Worm (Caenorhabditis elegans) whole organism, L4 larva: Measurements from ENCODE around the gene col-126.

Experiments
- F10B5.3 ChIP-seq: sonication (generic microtip); optimal IDR thresholded peaks from 2 replicates; lab custom pipeline; 2016; ENCODE audit warnings: mild to moderate bottlenecking, missing genetic modification characterization, missing compliant biosample characterization
- T20F7.1 ChIP-seq: fragments of 200-800 bp; sonication (Bioruptor generic); optimal IDR thresholded peaks from 2 replicates; lab custom pipeline; 2018; ENCODE audit warnings: mild to moderate bottlenecking, missing genetic modification characterization, missing compliant biosample characterization
- T26A8.4 ChIP-seq: fragments of 200-800 bp; sonication (Bioruptor generic); IDR thresholded peaks from 2 replicates; pipeline ENCODE4 v1.3.6; 2022; ENCODE audit warnings: missing genetic modification characterization, missing compliant biosample characterization
- Y48G9A.11 ChIP-seq: fragments of 200-800 bp; sonication (Bioruptor generic); IDR thresholded peaks from 2 replicates; pipeline ENCODE4 v1.3.6; 2022; ENCODE audit warnings: missing genetic modification reagents, missing genetic modification characterization, missing compliant biosample characterization
- Y5F2A.4 ChIP-seq: fragments of 200-800 bp; sonication (Bioruptor generic); optimal IDR thresholded peaks from 2 replicates; lab custom pipeline; 2018; ENCODE audit warnings: mild to moderate bottlenecking, missing genetic modification characterization, missing compliant biosample characterization
- ZK546.5 ChIP-seq, 2 experiments: sonication (generic microtip); optimal IDR thresholded peaks; 2 replicates each; lab custom pipeline; 2017; ENCODE audit warnings: missing biosample characterization in 2 of 2, missing genetic modification characterization in 2 of 2
- aha-1 ChIP-seq: fragments of 150-350 bp; peaks from one replicate; lab custom pipeline; 2014; ENCODE audit warnings: missing biosample characterization, missing genetic modification characterization
- attf-4 ChIP-seq: sonication (generic microtip); optimal IDR thresholded peaks from 3 replicates; lab custom pipeline; 2017; ENCODE audit warnings: missing biosample characterization, missing genetic modification characterization
- ceh-32 ChIP-seq: sonication (generic microtip); optimal IDR thresholded peaks from 2 replicates; lab custom pipeline; 2016; ENCODE audit warnings: mild to moderate bottlenecking, missing genetic modification characterization, missing compliant biosample characterization; ENCODE audit not compliant: poor library complexity
- ceh-62 ChIP-seq: sonication (generic microtip); optimal IDR thresholded peaks from 2 replicates; lab custom pipeline; 2017; ENCODE audit warnings: missing biosample characterization, missing genetic modification characterization
- ces-1 ChIP-seq: fragments of 150-350 bp; sonication (generic microtip); optimal IDR thresholded peaks from 4 replicates; lab custom pipeline; 2014; ENCODE audit warnings: missing biosample characterization, missing genetic modification reagents, missing genetic modification characterization
- cey-2 ChIP-seq: sonication (generic microtip); optimal IDR thresholded peaks from 3 replicates; lab custom pipeline; 2017; ENCODE audit warnings: missing genetic modification characterization, mild to moderate bottlenecking, missing compliant biosample characterization, antibody characterized with exemption, borderline replicate concordance; ENCODE audit not compliant: insufficient read depth
- dmd-9 ChIP-seq: fragments of 200-800 bp; sonication (Bioruptor generic); IDR thresholded peaks from 2 replicates; pipeline ENCODE4 v1.3.6; 2022; ENCODE audit warnings: missing genetic modification reagents, missing genetic modification characterization, missing compliant biosample characterization
- dpl-1 ChIP-seq: fragments of 150-350 bp; optimal IDR thresholded peaks from 2 replicates; lab custom pipeline; 2014; ENCODE audit warnings: missing biosample characterization, missing genetic modification reagents, missing genetic modification characterization
- duxl-1 ChIP-seq: sonication (generic microtip); optimal IDR thresholded peaks from 2 replicates; lab custom pipeline; 2016; ENCODE audit warnings: mild to moderate bottlenecking, missing genetic modification characterization, moderate library complexity, missing compliant biosample characterization; ENCODE audit not compliant: poor library complexity
- dve-1 ChIP-seq: sonication (generic microtip); optimal IDR thresholded peaks from 2 replicates; lab custom pipeline; 2017; ENCODE audit warnings: antibody characterized with exemption, mild to moderate bottlenecking, missing genetic modification characterization, missing compliant biosample characterization; ENCODE audit not compliant: insufficient read depth
- fkh-10 ChIP-seq: fragments of 150-350 bp; optimal IDR thresholded peaks from 2 replicates; lab custom pipeline; 2014; ENCODE audit warnings: missing biosample characterization, missing genetic modification reagents, missing genetic modification characterization
- gei-8 ChIP-seq: fragments of 200-800 bp; sonication (Bioruptor generic); optimal IDR thresholded peaks from 2 replicates; lab custom pipeline; 2018; ENCODE audit warnings: mild to moderate bottlenecking, missing genetic modification characterization, missing compliant biosample characterization
- hlh-11 ChIP-seq: fragments of 200-800 bp; sonication (Bioruptor generic); optimal IDR thresholded peaks from 2 replicates; lab custom pipeline; 2018; ENCODE audit warnings: mild to moderate bottlenecking, missing genetic modification characterization, missing compliant biosample characterization
- hlh-30 ChIP-seq: sonication (generic microtip); optimal IDR thresholded peaks from 2 replicates; lab custom pipeline; 2017; ENCODE audit warnings: antibody characterized with exemption, mild to moderate bottlenecking, missing genetic modification characterization, missing compliant biosample characterization; ENCODE audit not compliant: insufficient read depth
- hmg-1.1 ChIP-seq: fragments of 200-800 bp; sonication (Bioruptor generic); IDR thresholded peaks from 2 replicates; pipeline ENCODE4 v1.3.6; 2022; ENCODE audit warnings: missing genetic modification reagents, missing genetic modification characterization, missing compliant biosample characterization
- jun-1 ChIP-seq: fragments of 150-350 bp; optimal IDR thresholded peaks from 2 replicates; lab custom pipeline; 2014; ENCODE audit warnings: missing biosample characterization, missing genetic modification reagents, missing genetic modification characterization
- lim-7 ChIP-seq: fragments of 200-800 bp; sonication (Bioruptor generic); IDR thresholded peaks from 2 replicates; pipeline ENCODE4 v1.3.6; 2022; ENCODE audit warnings: missing genetic modification characterization, missing compliant biosample characterization
- lin-1 ChIP-seq: fragments of 200-800 bp; sonication (Bioruptor generic); IDR thresholded peaks from 2 replicates; pipeline ENCODE4 v1.3.6; 2022; ENCODE audit warnings: missing genetic modification reagents, missing genetic modification characterization, missing compliant biosample characterization
- mdl-1 ChIP-seq, 2 experiments: fragments of 150-350 bp in 1 of 2; sonication (generic microtip) in 1 of 2; optimal IDR thresholded peaks; 2 replicates each; lab custom pipeline; 2014 to 2017; ENCODE audit warnings: missing biosample characterization in 2 of 2, missing genetic modification characterization in 2 of 2
- mdt-29 ChIP-seq: fragments of 200-800 bp; sonication (Bioruptor generic); IDR thresholded peaks from 2 replicates; pipeline ENCODE4 v1.3.6; 2022; ENCODE audit warnings: missing genetic modification reagents, missing genetic modification characterization, missing compliant biosample characterization
- mep-1 ChIP-seq: fragments of 150-350 bp; sonication (generic microtip); optimal IDR thresholded peaks from 3 replicates; lab custom pipeline; 2014; ENCODE audit warnings: missing biosample characterization, missing genetic modification characterization
- nhr-10 ChIP-seq: fragments of 150-350 bp; optimal IDR thresholded peaks from 2 replicates; lab custom pipeline; 2014; ENCODE audit warnings: missing biosample characterization, missing genetic modification characterization
- nhr-237 ChIP-seq: sonication (generic microtip); optimal IDR thresholded peaks from 2 replicates; lab custom pipeline; 2017; ENCODE audit warnings: missing biosample characterization, missing genetic modification characterization
- nhr-25 ChIP-seq: sonication (generic microtip); optimal IDR thresholded peaks from 2 replicates; lab custom pipeline; 2017; ENCODE audit warnings: missing genetic modification characterization, mild to moderate bottlenecking, missing compliant biosample characterization, antibody characterized with exemption, moderate library complexity, borderline replicate concordance; ENCODE audit not compliant: insufficient read depth
- nhr-41 ChIP-seq: fragments of 200-800 bp; sonication (Bioruptor generic); IDR thresholded peaks from 2 replicates; pipeline ENCODE4 v1.3.6; 2022; ENCODE audit warnings: missing genetic modification reagents, missing genetic modification characterization, missing compliant biosample characterization
- nhr-48 ChIP-seq: sonication (generic microtip); optimal IDR thresholded peaks from 2 replicates; lab custom pipeline; 2016; ENCODE audit warnings: mild to moderate bottlenecking, missing genetic modification characterization, missing compliant biosample characterization
- nhr-6 ChIP-seq: fragments of 150-350 bp; optimal IDR thresholded peaks from 2 replicates; lab custom pipeline; 2014; ENCODE audit warnings: missing biosample characterization, missing genetic modification characterization
- nhr-76 ChIP-seq: fragments of 150-350 bp; optimal IDR thresholded peaks from 2 replicates; lab custom pipeline; 2014; ENCODE audit warnings: missing biosample characterization, missing genetic modification characterization
- nhr-77 ChIP-seq: fragments of 150-350 bp; optimal IDR thresholded peaks from 2 replicates; lab custom pipeline; 2014; ENCODE audit warnings: missing biosample characterization, missing genetic modification characterization
- pha-4 ChIP-seq, 2 experiments: fragments of 150-350 bp in 1 of 2; fragments of 200-800 bp in 1 of 2; sonication (Bioruptor generic) in 1 of 2; IDR thresholded peaks in 1 of 2; optimal IDR thresholded peaks in 1 of 2; 2 replicates each; pipeline versions ENCODE4 v1.3.6 to Lab custom; 2014 to 2022; ENCODE audit warnings: missing genetic modification characterization in 2 of 2, missing genetic modification reagents in 2 of 2, missing biosample characterization in 1 of 2, missing compliant biosample characterization in 1 of 2
- pqm-1 ChIP-seq: sonication (generic microtip); optimal IDR thresholded peaks from 2 replicates; lab custom pipeline; 2017; ENCODE audit warnings: missing biosample characterization, missing genetic modification characterization
- tra-1 ChIP-seq: fragments of 200-800 bp; sonication (Bioruptor generic); IDR thresholded peaks from 2 replicates; pipeline ENCODE4 v1.3.6; 2022; ENCODE audit warnings: missing genetic modification reagents, missing genetic modification characterization, missing compliant biosample characterization
- unc-62 ChIP-seq, 3 experiments: fragments of 150-350 bp in 1 of 3; sonication (generic microtip); optimal IDR thresholded peaks in 2 of 3; peaks in 1 of 3; 1 replicate in 1 of 3; 2 replicates in 2 of 3; lab custom pipeline; 2014 to 2017; ENCODE audit warnings: missing biosample characterization in 3 of 3, missing genetic modification characterization in 3 of 3, missing genetic modification reagents in 3 of 3, missing genotype in 1 of 3
- zfp-2 ChIP-seq: sonication (generic microtip); optimal IDR thresholded peaks from 2 replicates; lab custom pipeline; 2016; ENCODE audit warnings: mild to moderate bottlenecking, missing genetic modification characterization, missing compliant biosample characterization
- ztf-11 ChIP-seq: fragments of 150-350 bp; optimal IDR thresholded peaks from 2 replicates; lab custom pipeline; 2014; ENCODE audit warnings: missing biosample characterization, missing genetic modification characterization

The col-126 gene

DNA sequence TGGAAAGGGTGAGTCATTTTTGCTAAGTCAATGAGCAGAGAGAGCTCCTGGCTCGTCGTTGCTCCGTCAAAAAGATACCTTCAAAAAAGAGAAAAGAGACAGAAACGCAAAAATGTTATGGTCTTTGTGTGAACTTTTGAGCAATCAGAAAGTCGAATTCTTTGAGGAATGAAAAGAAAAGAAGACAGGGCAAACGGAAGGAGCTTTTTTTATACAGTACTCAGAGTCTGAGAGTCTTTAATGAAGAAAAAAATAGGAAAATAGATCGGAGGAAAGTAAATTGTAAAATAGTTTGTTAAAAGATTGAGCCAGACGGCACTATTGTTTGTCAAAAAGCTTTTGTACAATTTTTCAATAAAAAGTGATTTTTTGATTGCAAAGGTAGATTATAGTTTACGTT lies 6.3 kb downstream of the col-126 start:
- TF ChIP-seq pha-4 (GFP tag; IDR thresholded peaks at IDR 0.05; lab: Robert Waterston, UW) (no peak), pha-4 (tag; optimal IDR thresholded peaks at IDR 0.05; lab: Kevin White, UChicago) (peak; percentile 61), cey-2 (tag; lab: Kevin White, UChicago) (no peak)

DNA sequence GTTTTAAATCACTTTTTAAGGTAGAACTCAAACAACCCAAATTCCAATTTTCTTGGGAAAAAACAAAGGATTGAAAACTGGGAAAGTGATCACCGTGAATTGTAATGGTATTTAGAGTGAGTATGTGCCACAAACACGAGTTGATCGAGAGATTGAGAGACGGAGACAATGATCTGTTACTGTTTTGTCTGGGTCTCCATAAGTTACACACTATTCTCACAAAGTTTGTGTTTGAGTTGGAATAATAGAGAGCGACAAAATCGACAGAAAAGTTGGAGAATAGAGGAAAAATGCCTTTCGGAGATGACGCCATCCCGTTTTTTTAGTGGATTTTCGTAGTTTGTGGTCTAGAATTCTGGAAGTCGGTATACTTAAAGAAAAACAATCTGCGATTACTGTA lies 8.1 kb downstream of the col-126 start, which contains the start of gene nhr-7:
nhr-7 (minus strand) TSS at position 101 of the 400 bp plus-strand sequence.
- no peak for TF ChIP-seq nhr-76 (tag; lab: Kevin White, UChicago)
- no peak for TF ChIP-seq T26A8.4
- no peak for TF ChIP-seq duxl-1 (tag; lab: Kevin White, UChicago)

DNA sequence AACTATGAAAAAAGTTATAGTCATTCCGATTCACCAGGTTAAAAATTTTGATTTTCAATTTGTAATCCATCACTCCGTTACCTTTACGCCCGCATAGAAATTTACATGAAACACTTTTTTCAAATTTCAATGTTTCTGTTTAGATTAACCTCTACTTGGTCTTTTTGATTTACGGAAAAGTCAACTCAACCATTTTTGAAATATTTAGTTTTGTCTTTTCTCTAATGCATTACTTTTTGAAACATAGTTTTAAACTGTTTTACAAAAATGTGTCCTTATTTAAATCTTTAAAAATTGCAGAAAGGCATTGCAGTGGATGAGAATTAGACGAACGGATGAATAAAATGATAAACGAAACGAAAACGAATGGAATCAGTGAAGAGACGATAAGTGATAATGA lies 9.9 kb downstream of the col-126 start, which contains the start of gene gtl-2:
gtl-2 (plus strand) TSS at position 301 of the 400 bp plus-strand sequence.
- TF ChIP-seq T26A8.4 (no peak), lim-7 (GFP tag; lab: Robert Waterston, UW) (no peak), attf-4 (no peak), hmg-1.1 (no peak), fkh-10 (GFP tag; lab: Kevin White, UChicago) (no peak)

DNA sequence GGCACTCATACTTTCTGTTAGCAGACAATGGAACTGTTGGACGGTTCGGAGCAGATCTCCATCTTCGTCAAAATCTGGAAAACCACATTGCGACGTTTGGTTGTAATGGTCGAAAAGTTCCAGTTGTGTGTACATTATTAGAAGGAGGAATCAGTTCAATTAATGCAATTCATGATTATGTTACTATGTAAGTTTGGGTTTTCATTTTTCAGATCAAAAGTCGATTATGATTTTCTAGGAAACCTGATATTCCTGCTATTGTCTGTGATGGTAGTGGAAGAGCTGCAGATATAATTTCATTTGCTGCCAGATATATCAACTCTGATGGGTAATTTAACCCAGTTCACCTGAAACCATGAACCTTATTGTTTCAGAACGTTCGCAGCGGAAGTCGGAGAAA lies 12.8 kb downstream of the col-126 start:
- TF ChIP-seq ztf-11 (tag; lab: Kevin White, UChicago) (no peak), unc-62 (GFP tag; optimal IDR thresholded peaks at IDR 0.05 in 1 of 2; lab: Kevin White, UChicago) (peak in 1 of 2 experiments; percentile 90), unc-62 (tag; optimal IDR thresholded peaks at IDR 0.05; lab: Kevin White, UChicago) (no peak), dve-1 (tag; lab: Kevin White, UChicago) (no peak), Y5F2A.4 (no peak)

DNA sequence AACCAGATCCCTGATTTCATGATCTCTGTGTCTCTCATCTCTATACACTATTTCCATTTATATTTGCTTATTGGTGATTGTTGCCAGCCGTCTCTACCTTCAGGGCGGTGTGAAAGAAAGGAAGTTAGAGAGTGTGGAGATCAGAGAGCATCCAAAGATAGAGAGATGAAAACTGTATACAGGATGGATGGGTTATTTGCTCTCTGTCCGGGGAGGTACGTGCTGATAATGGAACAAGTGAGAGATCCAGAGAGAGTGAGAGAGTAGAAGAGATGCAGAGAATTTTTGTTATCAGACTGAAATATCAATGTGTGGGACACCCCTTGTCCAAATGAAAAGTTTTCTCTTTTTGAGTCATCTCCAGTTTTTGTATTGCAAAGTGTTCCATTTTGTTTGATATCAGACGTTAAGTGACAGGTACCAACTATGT lies 20.9 kb downstream of the col-126 start:
- TF ChIP-seq ceh-62 (no peak), nhr-25 (tag; lab: Kevin White, UChicago) (no peak), lin-1 (GFP tag; lab: Robert Waterston, UW) (peak; percentile 92), nhr-41 (0 out of 2 replicates have a peak, but pooled peaks have one; percentile 23), F10B5.3 (tag; lab: Kevin White, UChicago) (peak; percentile 28), Y48G9A.11 (GFP tag; lab: Robert Waterston, UW) (no peak), hlh-30 (tag; lab: Kevin White, UChicago) (peak; percentile 28), mep-1 (tag; lab: Kevin White, UChicago) (no peak), T20F7.1 (peak; percentile 12), lim-7 (GFP tag; lab: Robert Waterston, UW) (no peak), zfp-2 (tag; lab: Kevin White, UChicago) (no peak), Y5F2A.4 (no peak), ceh-32 (tag; lab: Kevin White, UChicago) (no peak), nhr-48 (peak; percentile 84), nhr-77 (tag; lab: Kevin White, UChicago) (peak; percentile 72), mdl-1 (tag; optimal IDR thresholded peaks at IDR 0.05; lab: Kevin White, UChicago) (peak in 1 of 2 experiments; percentile 58), mdt-29 (no peak), fkh-10 (GFP tag; lab: Kevin White, UChicago) (no peak), hlh-11 (tag; lab: Kevin White, UChicago) (peak; percentile 94), nhr-237 (tag; lab: Kevin White, UChicago) (no peak), dve-1 (tag; lab: Kevin White, UChicago) (peak; percentile 93), tra-1 (peak; percentile 85), nhr-6 (tag; lab: Kevin White, UChicago) (peak; percentile 83), hmg-1.1 (no peak), ZK546.5 (tag; optimal IDR thresholded peaks at IDR 0.05; lab: Kevin White, UChicago) (no peak), dmd-9 (GFP tag; lab: Robert Waterston, UW) (no peak), jun-1 (peak; percentile 25), gei-8 (GFP tag; lab: Kevin White, UChicago) (no peak), dpl-1 (GFP tag; lab: Kevin White, UChicago) (no peak), pqm-1 (tag; lab: Kevin White, UChicago) (peak; percentile 95), aha-1 (tag; lab: Kevin White, UChicago) (peak; percentile 71), ces-1 (GFP tag; lab: Kevin White, UChicago) (no peak), nhr-10 (tag; lab: Kevin White, UChicago) (peak; percentile 39)
